Fruit fly (Drosophila melanogaster) whole organism, embryonic: Measurements from ENCODE around the gene Agpat3.

Experiments
- Asciz ChIP-seq: fragments of 200-800 bp; sonication (Bioruptor generic); optimal IDR thresholded peaks from 2 replicates; lab custom pipeline; 2017; ENCODE audit warnings: missing biosample characterization, mild to moderate bottlenecking, missing genetic modification characterization, missing genetic modification reagents
- CG10274 ChIP-seq: fragments of 200-800 bp; sonication (Bioruptor generic); optimal IDR thresholded peaks from 3 replicates; lab custom pipeline; 2017; ENCODE audit warnings: missing biosample characterization, mild to moderate bottlenecking, missing genetic modification characterization
- CG10979 ChIP-seq: fragments of 200-800 bp; sonication (Bioruptor generic); optimal IDR thresholded peaks from 2 replicates; lab custom pipeline; 2018; ENCODE audit warnings: missing biosample characterization, mild to moderate bottlenecking, missing genetic modification characterization, moderate library complexity
- CG12071 ChIP-seq: fragments of 200-800 bp; sonication (Bioruptor generic); optimal IDR thresholded peaks from 3 replicates; lab custom pipeline; 2018; ENCODE audit warnings: missing biosample characterization, mild to moderate bottlenecking, missing genetic modification characterization
- CG13296 ChIP-seq: fragments of 200-800 bp; sonication (Bioruptor generic); optimal IDR thresholded peaks from 3 replicates; lab custom pipeline; 2018; ENCODE audit warnings: missing biosample characterization, mild to moderate bottlenecking, missing genetic modification characterization
- CG13424 ChIP-seq: fragments of 200-800 bp; sonication (Bioruptor generic); optimal IDR thresholded peaks from 2 replicates; lab custom pipeline; 2019; ENCODE audit warnings: missing biosample characterization, mild to moderate bottlenecking, missing genetic modification characterization, moderate library complexity
- CG14050 ChIP-seq: fragments of 200-800 bp; sonication (Bioruptor generic); IDR thresholded peaks from 3 replicates; pipeline ENCODE4 v1.3.6; 2022; ENCODE audit warnings: missing biosample characterization, missing genetic modification characterization
- CG15011 ChIP-seq: fragments of 200-800 bp; sonication (Bioruptor generic); optimal IDR thresholded peaks from 3 replicates; lab custom pipeline; 2018; ENCODE audit warnings: missing biosample characterization, mild to moderate bottlenecking, missing genetic modification characterization
- CG17186 ChIP-seq: fragments of 200-800 bp; sonication (Bioruptor generic); optimal IDR thresholded peaks from 3 replicates; lab custom pipeline; 2017; ENCODE audit warnings: missing biosample characterization, missing genetic modification reagents, missing genetic modification characterization
- CG17328 ChIP-seq: fragments of 200-800 bp; sonication (Bioruptor generic); IDR thresholded peaks from 2 replicates; pipeline ENCODE4 v1.3.6; 2022; ENCODE audit warnings: missing biosample characterization, missing genetic modification characterization
- CG17612 ChIP-seq: fragments of 200-800 bp; sonication (Bioruptor generic); IDR thresholded peaks from 2 replicates; pipeline ENCODE4 v1.3.6; 2022; ENCODE audit warnings: missing biosample characterization, missing genetic modification characterization
- CG17829 ChIP-seq: fragments of 200-800 bp; optimal IDR thresholded peaks from 2 replicates; lab custom pipeline; 2019; ENCODE audit warnings: missing biosample characterization, mild to moderate bottlenecking, missing genetic modification characterization, moderate library complexity
- CG2202 ChIP-seq: fragments of 200-800 bp; sonication (Bioruptor generic); optimal IDR thresholded peaks from 2 replicates; lab custom pipeline; 2018; ENCODE audit warnings: missing biosample characterization, mild to moderate bottlenecking, missing genetic modification characterization
- CG3847 ChIP-seq: fragments of 200-800 bp; sonication (Bioruptor generic); IDR thresholded peaks from 2 replicates; pipeline ENCODE4 v1.3.6; 2022; ENCODE audit warnings: missing biosample characterization, missing genetic modification characterization
- CG4328 ChIP-seq: fragments of 200-800 bp; sonication (Bioruptor generic); optimal IDR thresholded peaks from 3 replicates; lab custom pipeline; 2017; ENCODE audit warnings: missing biosample characterization, missing genetic modification reagents, missing genetic modification characterization
- CG7963 ChIP-seq: fragments of 200-800 bp; sonication (Bioruptor generic); IDR thresholded peaks from 3 replicates; pipeline ENCODE4 v1.3.6; 2022; ENCODE audit warnings: missing biosample characterization, missing genetic modification characterization; ENCODE audit not compliant: partially characterized antibody
- CG9932 ChIP-seq: fragments of 200-800 bp; sonication (Bioruptor generic); IDR thresholded peaks from 2 replicates; pipeline ENCODE4 v1.3.6; 2022; ENCODE audit warnings: missing biosample characterization, missing genetic modification characterization
- Camta ChIP-seq: fragments of 200-800 bp; sonication (Bioruptor generic); optimal IDR thresholded peaks from 2 replicates; lab custom pipeline; 2016; ENCODE audit warnings: missing biosample characterization, missing genetic modification characterization
- D ChIP-seq, 2 experiments: fragments of 200-800 bp in 1 of 2; fragments of >200 bp in 1 of 2; sonication (Bioruptor generic) in 1 of 2; optimal IDR thresholded peaks; 2 replicates in 1 of 2; 3 replicates in 1 of 2; lab custom pipeline; 2017; ENCODE audit warnings: mild to moderate bottlenecking in 1 of 2, missing biosample characterization in 1 of 2, missing genetic modification characterization in 1 of 2, missing genetic modification reagents in 1 of 2
- Dbx ChIP-seq: fragments of 200-800 bp; sonication (Bioruptor generic); IDR thresholded peaks from 3 replicates; pipeline ENCODE4 v1.3.6; 2022; ENCODE audit warnings: missing biosample characterization, missing genetic modification characterization
- Doc2 ChIP-seq: fragments of 200-800 bp; sonication (Bioruptor generic); IDR thresholded peaks from 2 replicates; pipeline ENCODE4 v1.3.6; 2022; ENCODE audit warnings: missing biosample characterization, missing genetic modification characterization
- Drgx ChIP-seq: fragments of 200-800 bp; sonication (Bioruptor generic); IDR thresholded peaks from 2 replicates; pipeline ENCODE4 v1.3.6; 2022; ENCODE audit warnings: missing biosample characterization, missing genetic modification characterization
- E2f1 ChIP-seq: fragments of 200-800 bp; sonication (Bioruptor generic); IDR thresholded peaks from 2 replicates; pipeline ENCODE4 v1.3.6; 2022; ENCODE audit warnings: missing biosample characterization, missing genetic modification characterization
- Elba2 ChIP-seq: fragments of 200-800 bp; sonication (Bioruptor generic); optimal IDR thresholded peaks from 3 replicates; lab custom pipeline; 2016; ENCODE audit warnings: missing biosample characterization, missing genetic modification characterization
- H15 ChIP-seq: fragments of 200-800 bp; sonication (Bioruptor generic); IDR thresholded peaks from 3 replicates; pipeline ENCODE4 v1.3.6; 2022; ENCODE audit warnings: missing biosample characterization, missing genetic modification characterization
- HLH54F ChIP-seq: fragments of 200-800 bp; sonication (Bioruptor generic); optimal IDR thresholded peaks from 3 replicates; lab custom pipeline; 2016; ENCODE audit warnings: missing biosample characterization, missing genetic modification characterization
- Mes4 ChIP-seq: fragments of 200-800 bp; sonication (Bioruptor generic); optimal IDR thresholded peaks from 2 replicates; lab custom pipeline; 2016; ENCODE audit warnings: missing biosample characterization, missing genetic modification characterization
- NC2β ChIP-seq: fragments of 200-800 bp; sonication (Bioruptor generic); optimal IDR thresholded peaks from 2 replicates; lab custom pipeline; 2016; ENCODE audit warnings: missing biosample characterization, missing genetic modification characterization
- NK7.1 ChIP-seq: fragments of 200-800 bp; sonication (Bioruptor generic); optimal IDR thresholded peaks from 3 replicates; lab custom pipeline; 2016; ENCODE audit warnings: missing biosample characterization, missing genetic modification characterization
- NfI ChIP-seq: fragments of 200-800 bp; sonication (Bioruptor generic); optimal IDR thresholded peaks from 3 replicates; lab custom pipeline; 2018; ENCODE audit warnings: missing biosample characterization, mild to moderate bottlenecking, missing genetic modification characterization, moderate library complexity
- Optix ChIP-seq: fragments of 200-800 bp; sonication (Bioruptor generic); IDR thresholded peaks from 3 replicates; pipeline ENCODE4 v1.3.6; 2022; ENCODE audit warnings: missing biosample characterization, missing genetic modification characterization
- Sox100B ChIP-seq: fragments of 200-800 bp; sonication (Bioruptor generic); optimal IDR thresholded peaks from 3 replicates; lab custom pipeline; 2018; ENCODE audit warnings: missing biosample characterization, mild to moderate bottlenecking, missing genetic modification characterization
- Sry-δ ChIP-seq: fragments of 200-800 bp; sonication (Bioruptor generic); optimal IDR thresholded peaks from 2 replicates; lab custom pipeline; 2016; ENCODE audit warnings: missing biosample characterization, missing genetic modification characterization
- Xrp1 ChIP-seq: fragments of 200-800 bp; sonication (Bioruptor generic); IDR thresholded peaks from 2 replicates; pipeline ENCODE4 v1.3.6; 2022; ENCODE audit warnings: missing biosample characterization, missing genetic modification characterization
- bcd ChIP-seq: fragments of 200-800 bp; sonication (Bioruptor generic); optimal IDR thresholded peaks from 2 replicates; lab custom pipeline; 2017; ENCODE audit warnings: missing biosample characterization, mild to moderate bottlenecking, missing genetic modification characterization
- bigmax ChIP-seq: fragments of 200-800 bp; sonication (Bioruptor generic); optimal IDR thresholded peaks from 2 replicates; lab custom pipeline; 2018; ENCODE audit warnings: missing biosample characterization, mild to moderate bottlenecking, missing genetic modification characterization
- dan ChIP-seq: fragments of 200-800 bp; sonication (Bioruptor generic); IDR thresholded peaks from 2 replicates; pipeline ENCODE4 v1.3.6; 2022; ENCODE audit warnings: missing biosample characterization, missing genetic modification characterization
- dpn ChIP-seq, 2 experiments: fragments of 200-800 bp; sonication (Bioruptor generic); optimal IDR thresholded peaks; 3 replicates each; lab custom pipeline; 2016; ENCODE audit warnings: missing biosample characterization in 2 of 2, missing genetic modification characterization in 2 of 2
- fd102C ChIP-seq: fragments of 200-800 bp; sonication (Bioruptor generic); optimal IDR thresholded peaks from 2 replicates; lab custom pipeline; 2018; ENCODE audit warnings: missing biosample characterization, mild to moderate bottlenecking, missing genetic modification characterization, moderate library complexity
- ftz-f1 ChIP-seq: fragments of 200-800 bp; sonication (Bioruptor generic); optimal IDR thresholded peaks from 2 replicates; lab custom pipeline; 2016; ENCODE audit warnings: missing biosample characterization, missing genetic modification characterization
- gem ChIP-seq: fragments of 200-800 bp; sonication (Bioruptor generic); optimal IDR thresholded peaks from 2 replicates; lab custom pipeline; 2019; ENCODE audit warnings: missing biosample characterization, mild to moderate bottlenecking, missing genetic modification characterization, moderate library complexity
- hth ChIP-seq: fragments of >200 bp; optimal IDR thresholded peaks from 2 replicates; lab custom pipeline; 2017; ENCODE audit warnings: inconsistent platforms
- klu ChIP-seq: fragments of 200-800 bp; sonication (Bioruptor generic); IDR thresholded peaks from 2 replicates; pipeline ENCODE4 v1.3.6; 2022; ENCODE audit warnings: missing biosample characterization, missing genetic modification characterization
- lilli ChIP-seq: fragments of 200-800 bp; sonication (Bioruptor generic); optimal IDR thresholded peaks from 3 replicates; lab custom pipeline; 2016; ENCODE audit warnings: missing biosample characterization, missing genetic modification characterization
- lmd ChIP-seq: fragments of 200-800 bp; sonication (Bioruptor generic); IDR thresholded peaks from 2 replicates; pipeline ENCODE4 v1.3.6; 2022; ENCODE audit warnings: missing biosample characterization, missing genetic modification characterization
- org-1 ChIP-seq: fragments of 200-800 bp; sonication (Bioruptor generic); optimal IDR thresholded peaks from 2 replicates; lab custom pipeline; 2017; ENCODE audit warnings: missing biosample characterization, missing genetic modification characterization
- schlank ChIP-seq: fragments of 200-800 bp; sonication (Bioruptor generic); optimal IDR thresholded peaks from 2 replicates; lab custom pipeline; 2018; ENCODE audit warnings: missing biosample characterization, mild to moderate bottlenecking, missing genetic modification characterization
- seq ChIP-seq: fragments of 200-800 bp; sonication (Bioruptor generic); IDR thresholded peaks from 2 replicates; pipeline ENCODE4 v1.3.6; 2022; ENCODE audit warnings: missing biosample characterization, missing genetic modification characterization
- zen ChIP-seq: fragments of 200-800 bp; sonication (Bioruptor generic); optimal IDR thresholded peaks from 3 replicates; lab custom pipeline; 2018; ENCODE audit warnings: missing biosample characterization, mild to moderate bottlenecking, missing genetic modification characterization, moderate library complexity
- zfh2 ChIP-seq: fragments of 200-800 bp; sonication (Bioruptor generic); optimal IDR thresholded peaks from 2 replicates; lab custom pipeline; 2016; ENCODE audit warnings: missing biosample characterization, missing genetic modification characterization

The Agpat3 gene

dm6 chr3L:16385880-16386584, at the start of gene Agpat3, which contains the start of gene RAF2 (continued):
- no peak for TF ChIP-seq CG13296 (GFP tag; lab: Kevin White, UChicago)
- TF ChIP-seq CG17829 (tag; lab: Kevin White, UChicago) = peak; percentile 46
- no peak; the same call in 1 of the 2 replicates for TF ChIP-seq CG17612 (GFP tag; lab: Robert Waterston, UW)
- peak; percentile 43 for TF ChIP-seq NfI (GFP tag; lab: Kevin White, UChicago)
- no peak for TF ChIP-seq NC2β (GFP tag; lab: Kevin White, UChicago)
- no peak for TF ChIP-seq seq (GFP tag; lab: Robert Waterston, UW)
- TF ChIP-seq Drgx (GFP tag; lab: Robert Waterston, UW) = peak; percentile 5; the same call in 1 of the 2 replicates
- TF ChIP-seq dpn (GFP tag; optimal IDR thresholded peaks at IDR 0.05; lab: Kevin White, UChicago) = peak in 1 of 2 experiments; percentile 43
- TF ChIP-seq dan (GFP tag; lab: Robert Waterston, UW) = no peak
- TF ChIP-seq CG2202 (tag; lab: Kevin White, UChicago) = no peak
- TF ChIP-seq Asciz (GFP tag; lab: Kevin White, UChicago) = no peak
- peak; percentile 30; the same call in 1 of the 2 replicates for TF ChIP-seq klu (GFP tag; lab: Robert Waterston, UW)
- TF ChIP-seq Optix (GFP tag; lab: Robert Waterston, UW) = no peak
- peak; percentile 64 for TF ChIP-seq CG9932
- no peak for TF ChIP-seq CG4328 (GFP tag; lab: Kevin White, UChicago)
- no peak for TF ChIP-seq zen (tag; lab: Kevin White, UChicago)
- no peak for TF ChIP-seq NK7.1 (GFP tag; lab: Kevin White, UChicago)
- peak; percentile 36 for TF ChIP-seq bcd (GFP tag; lab: Kevin White, UChicago)
- TF ChIP-seq schlank (tag; lab: Kevin White, UChicago) = no peak
- no peak for TF ChIP-seq CG14050
- no peak for TF ChIP-seq CG12071
- peak; percentile 67 for TF ChIP-seq lmd (GFP tag; lab: Robert Waterston, UW)
- TF ChIP-seq Dbx (GFP tag; lab: Robert Waterston, UW) = peak; percentile 50; the same call in 1 of the 3 replicates
- TF ChIP-seq CG10979 (tag; lab: Kevin White, UChicago) = peak; percentile 8
- TF ChIP-seq lilli (GFP tag; lab: Kevin White, UChicago) = peak; percentile 56
- no peak for TF ChIP-seq Elba2 (GFP tag; lab: Kevin White, UChicago)
- TF ChIP-seq ftz-f1 (GFP tag; lab: Kevin White, UChicago) = no peak
- peak; percentile 52 for TF ChIP-seq E2f1 (GFP tag; lab: Robert Waterston, UW)
- TF ChIP-seq CG17186 = no peak
- peak; percentile 46 for TF ChIP-seq CG17328 (GFP tag; lab: Robert Waterston, UW)
- TF ChIP-seq CG13424 (tag; lab: Kevin White, UChicago) = peak; percentile 49
- TF ChIP-seq fd102C (GFP tag; lab: Kevin White, UChicago) = no peak
- TF ChIP-seq HLH54F (GFP tag; lab: Kevin White, UChicago) = no peak
- TF ChIP-seq gem (tag; lab: Kevin White, UChicago) = peak; percentile 73
- no peak for TF ChIP-seq hth
- peak; percentile 15 for TF ChIP-seq CG15011
- TF ChIP-seq Camta (GFP tag; lab: Kevin White, UChicago) = peak; percentile 6
- TF ChIP-seq bigmax = no peak
- TF ChIP-seq Mes4 (GFP tag; lab: Kevin White, UChicago) = no peak
- TF ChIP-seq Xrp1 (GFP tag; lab: Robert Waterston, UW) = 0 out of 2 replicates have a peak, but pooled peaks have one; percentile 28
- TF ChIP-seq CG7963 (GFP tag; lab: Robert Waterston, UW) = no peak
- TF ChIP-seq Sry-δ (GFP tag; lab: Kevin White, UChicago) = peak; percentile 12
- TF ChIP-seq H15 = 0 out of 3 replicates have a peak, but pooled peaks have one; percentile 13
- no peak for TF ChIP-seq org-1 (GFP tag; lab: Kevin White, UChicago)
- peak; percentile 9 for TF ChIP-seq zfh2
- no peak for TF ChIP-seq Doc2 (GFP tag; lab: Robert Waterston, UW)
- TF ChIP-seq Sox100B = peak; percentile 32
- peak; percentile 30; the same call in 1 of the 2 replicates for TF ChIP-seq CG3847 (GFP tag; lab: Robert Waterston, UW)
- no peak for TF ChIP-seq D (optimal IDR thresholded peaks at IDR 0.05; lab: Kevin White, UChicago)
- no peak for TF ChIP-seq D (GFP tag; optimal IDR thresholded peaks at IDR 0.05; lab: Kevin White, UChicago)
- TF ChIP-seq CG10274 = no peak
